Worm (Caenorhabditis elegans) whole organism, L4/young adult: ENCODE measurements around the gene lex-1.

Source experiments
- W03F9.2 ChIP-seq: fragments of 150-350 bp; optimal IDR thresholded peaks from 2 replicates; lab custom pipeline; 2014; ENCODE audit warnings: missing biosample characterization, missing genetic modification characterization
- dao-5 ChIP-seq: sonication (generic microtip); optimal IDR thresholded peaks from 2 replicates; lab custom pipeline; 2016; ENCODE audit warnings: missing genotype, missing genetic modification characterization, moderate library complexity, missing compliant biosample characterization
- him-1 ChIP-seq: sonication (generic microtip); optimal IDR thresholded peaks from 2 replicates; lab custom pipeline; 2016; ENCODE audit warnings: missing genotype, missing genetic modification reagents, missing genetic modification characterization, missing compliant biosample characterization

lex-1 gene

DNA sequence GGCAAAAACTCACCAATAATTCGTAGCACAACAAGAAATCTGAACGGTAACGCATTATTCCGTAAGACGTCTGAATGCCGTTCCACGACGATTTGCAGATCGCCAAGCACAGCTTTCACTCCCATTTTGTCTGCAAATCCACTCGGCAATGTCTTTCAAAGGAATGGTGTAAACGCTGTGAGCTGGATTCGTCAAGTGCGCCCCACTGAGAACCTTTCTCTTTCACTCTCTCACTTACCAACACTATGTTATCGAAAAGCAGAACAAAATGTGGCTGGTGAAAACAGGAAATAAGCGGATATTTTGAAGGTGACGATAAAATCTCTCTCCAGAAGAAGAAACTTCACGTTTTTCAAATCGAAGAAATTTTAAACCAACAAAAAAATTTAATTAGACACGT is 9.6 kb downstream of the lex-1 start:
- TF ChIP-seq him-1 (tag; lab: Kevin White, UChicago) = no peak
- no peak for TF ChIP-seq dao-5 (tag; lab: Kevin White, UChicago)

DNA sequence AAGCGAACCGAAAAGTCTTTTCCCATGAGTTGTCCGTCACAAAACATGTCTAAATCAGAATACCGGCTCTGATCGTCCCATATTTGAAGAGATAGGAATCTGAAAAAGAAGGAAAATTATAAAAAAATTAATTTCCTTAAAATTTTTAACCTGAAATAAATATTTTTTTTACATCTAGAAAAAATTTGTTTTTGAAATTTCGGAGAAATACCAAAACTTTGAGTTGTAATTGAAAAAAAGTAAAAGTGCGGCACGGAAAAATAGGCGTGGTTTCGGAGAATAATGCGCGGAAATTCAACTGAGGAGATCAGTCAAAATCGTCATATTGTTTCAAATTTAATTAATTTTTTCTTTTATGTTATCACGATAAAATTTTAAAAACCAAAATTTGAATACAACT is 10.3 kb downstream of the lex-1 start, which contains the start of gene F11A10.6:
Gene F11A10.6 (minus strand): TSS at position 101 of the 400 bp plus-strand sequence.
- TF ChIP-seq him-1 (tag; lab: Kevin White, UChicago) (no peak), W03F9.2 (tag; lab: Kevin White, UChicago) (no peak), dao-5 (tag; lab: Kevin White, UChicago) (no peak)

DNA sequence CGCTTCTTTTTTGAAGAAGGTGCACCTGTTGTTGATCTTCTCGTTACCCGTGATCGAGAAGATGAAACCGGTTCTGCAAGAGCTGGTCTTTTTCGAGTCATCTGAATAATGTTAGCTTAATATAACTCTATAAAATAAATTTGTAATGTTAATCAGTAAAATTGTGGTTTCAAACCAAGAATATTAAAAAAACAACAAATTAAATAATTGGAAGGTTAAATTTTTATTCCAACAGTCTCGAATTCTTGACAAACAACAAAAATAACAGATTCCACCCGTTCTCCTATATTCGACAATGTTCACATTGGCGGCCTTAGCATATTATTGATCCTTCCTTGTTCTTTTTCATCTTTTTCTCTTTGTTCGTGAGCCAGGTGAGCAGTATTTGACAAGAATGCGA is 12.8 kb downstream of the lex-1 start, which contains the start of gene mig-32:
Gene mig-32 (minus strand): TSS at position 101 of the 400 bp plus-strand sequence.
- TF ChIP-seq W03F9.2 (tag; lab: Kevin White, UChicago) (no peak), him-1 (tag; lab: Kevin White, UChicago) (no peak), dao-5 (tag; lab: Kevin White, UChicago) (no peak)

DNA sequence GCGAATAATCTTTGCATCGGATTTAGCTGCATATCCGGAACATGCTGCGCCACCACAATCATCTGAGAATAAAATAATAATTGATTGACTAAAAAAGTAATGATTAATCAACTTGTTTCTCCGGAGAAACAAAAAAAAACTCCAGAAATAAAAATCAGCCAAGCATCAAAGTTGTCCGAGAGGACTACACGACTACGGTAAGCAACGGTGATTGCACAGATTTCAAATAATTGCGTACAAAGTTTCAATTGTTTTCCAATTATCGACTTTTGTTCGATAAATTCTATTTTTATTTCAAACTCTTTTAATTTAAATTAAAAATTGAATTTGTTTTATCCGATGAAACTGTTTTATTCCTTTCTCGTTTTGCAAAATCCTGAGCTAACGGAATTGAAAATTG is 14.1 kb downstream of the lex-1 start, which contains the start of gene cpsf-4:
Gene cpsf-4 (minus strand): TSS at position 62 of the 400 bp plus-strand sequence.
- TF ChIP-seq him-1 (tag; lab: Kevin White, UChicago) = no peak
- no peak for TF ChIP-seq dao-5 (tag; lab: Kevin White, UChicago)
- no peak for TF ChIP-seq W03F9.2 (tag; lab: Kevin White, UChicago)

DNA sequence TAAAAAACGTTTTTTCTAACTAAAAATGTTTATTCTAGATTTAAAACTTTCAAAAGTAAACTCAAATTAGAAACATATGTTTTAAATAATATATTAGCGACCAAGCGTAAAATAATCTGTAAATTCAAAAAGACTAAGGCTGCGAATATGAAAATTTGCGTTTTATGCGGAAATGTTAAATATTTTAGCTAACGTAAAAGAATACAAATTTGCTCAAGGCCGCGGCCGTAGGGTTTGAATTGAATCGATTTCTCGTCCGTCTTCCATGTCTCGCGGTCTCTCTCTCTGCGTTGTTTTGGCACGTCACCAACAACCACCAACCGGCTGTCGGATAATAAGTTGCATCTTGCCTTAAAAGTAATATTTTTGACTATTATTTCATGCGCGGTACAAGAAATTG is 14.5 kb downstream of the lex-1 start, which contains the start of gene F11A10.5:
Gene F11A10.5 (plus strand): TSS at position 301 of the 400 bp plus-strand sequence.
- TF ChIP-seq him-1 (tag; lab: Kevin White, UChicago) = no peak

DNA sequence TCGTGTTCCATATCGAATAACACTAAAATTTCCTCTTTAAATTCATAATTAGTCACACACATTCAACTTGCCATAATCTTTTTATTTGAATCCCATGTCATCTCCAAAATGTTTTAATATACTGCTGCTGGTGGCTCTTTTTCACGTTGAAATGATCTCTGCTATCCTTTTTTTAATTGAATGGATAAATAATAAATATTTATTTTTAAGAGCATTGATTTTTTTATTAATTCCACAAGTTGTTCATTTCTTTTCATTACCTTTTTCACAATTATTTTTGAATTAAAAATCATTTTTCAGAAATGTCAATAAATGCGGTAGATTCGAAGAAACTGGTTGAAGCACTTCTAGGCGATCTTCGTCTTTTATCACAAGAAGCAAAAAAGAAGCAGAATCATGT is 17.2 kb downstream of the lex-1 start, which contains the start of gene mon-2:
Gene mon-2 (plus strand): TSS at position 301 of the 400 bp plus-strand sequence.
- no peak for TF ChIP-seq him-1 (tag; lab: Kevin White, UChicago)

DNA sequence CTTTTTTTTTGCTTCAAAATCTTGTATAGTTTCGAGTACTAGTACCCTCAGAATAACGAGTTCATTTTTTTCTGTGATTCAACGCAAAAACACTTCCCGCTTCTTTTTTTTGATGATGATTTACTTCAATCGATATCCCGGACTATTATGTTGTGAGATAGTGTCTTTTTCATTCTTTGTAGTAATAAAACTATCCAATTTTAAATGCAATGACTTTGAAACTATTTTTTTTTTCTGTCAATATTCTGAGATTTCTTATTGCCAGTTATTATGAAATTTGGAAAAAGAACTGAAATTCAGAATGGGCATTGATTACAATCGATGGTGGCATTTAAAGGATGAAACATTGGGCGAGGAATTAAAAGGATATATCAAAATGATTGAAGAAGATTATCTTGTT is 26.3 kb downstream of the lex-1 start, which contains the start of gene M18.3:
Gene M18.3 (plus strand): TSS at position 301 of the 400 bp plus-strand sequence.
- TF ChIP-seq him-1 (tag; lab: Kevin White, UChicago) (no peak), W03F9.2 (tag; lab: Kevin White, UChicago) (no peak), dao-5 (tag; lab: Kevin White, UChicago) (no peak)

DNA sequence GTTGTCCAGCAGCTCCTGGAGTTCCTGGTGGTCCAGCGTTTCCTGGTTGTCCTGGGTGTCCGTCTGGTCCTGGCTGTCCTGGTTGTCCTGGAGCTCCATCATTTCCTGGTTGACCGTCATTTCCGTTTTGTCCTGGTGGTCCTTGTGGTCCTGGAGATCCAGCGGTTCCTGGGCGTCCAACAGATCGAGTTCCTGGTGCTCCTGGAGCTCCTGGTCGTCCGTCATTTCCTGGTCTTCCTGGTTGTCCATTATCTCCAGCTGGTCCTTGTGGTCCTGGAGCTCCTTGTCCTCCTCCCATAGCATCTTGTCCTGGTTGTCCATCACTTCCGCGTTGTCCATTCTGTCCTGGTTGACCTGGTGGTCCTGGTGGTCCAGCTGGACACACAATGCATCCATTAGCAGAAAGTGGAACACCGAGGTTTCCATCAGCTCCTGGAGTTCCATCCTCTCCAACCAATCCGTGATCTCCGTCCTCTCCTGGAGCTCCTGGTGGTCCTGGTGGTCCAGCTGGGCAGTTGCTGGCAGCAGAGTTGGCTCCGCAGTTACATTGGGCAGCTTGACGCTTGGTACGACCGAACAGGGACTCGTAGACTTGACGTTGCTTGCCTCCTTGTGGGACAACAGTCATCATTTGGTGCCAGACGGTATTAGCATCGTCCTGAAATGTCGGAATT is 29.8 kb downstream of the lex-1 start:
- TF ChIP-seq him-1 (tag; lab: Kevin White, UChicago) (no peak), dao-5 (tag; lab: Kevin White, UChicago) (no peak), W03F9.2 (tag; lab: Kevin White, UChicago) (no peak)

DNA sequence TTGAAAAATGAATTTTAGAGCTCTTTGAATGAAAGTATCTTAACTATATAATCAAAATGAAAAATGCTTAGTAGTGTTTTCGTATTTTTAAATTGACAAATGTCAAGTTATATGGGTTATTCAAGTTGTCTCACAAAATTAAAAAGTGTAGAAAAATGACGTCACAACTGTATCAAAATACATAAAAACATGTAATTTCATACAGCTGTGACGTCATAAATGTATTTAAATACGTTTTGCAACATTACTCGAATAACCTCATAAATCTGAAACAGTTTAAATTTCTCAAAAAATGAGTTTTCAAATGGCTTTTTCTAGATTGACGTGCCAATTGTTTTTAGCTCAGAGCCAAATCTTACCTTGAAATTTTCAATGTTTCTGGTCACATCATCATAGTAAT is 30.5 kb downstream of the lex-1 start:
- TF ChIP-seq W03F9.2 (tag; lab: Kevin White, UChicago) = no peak
- TF ChIP-seq dao-5 (tag; lab: Kevin White, UChicago) = no peak
- no peak for TF ChIP-seq him-1 (tag; lab: Kevin White, UChicago)

DNA sequence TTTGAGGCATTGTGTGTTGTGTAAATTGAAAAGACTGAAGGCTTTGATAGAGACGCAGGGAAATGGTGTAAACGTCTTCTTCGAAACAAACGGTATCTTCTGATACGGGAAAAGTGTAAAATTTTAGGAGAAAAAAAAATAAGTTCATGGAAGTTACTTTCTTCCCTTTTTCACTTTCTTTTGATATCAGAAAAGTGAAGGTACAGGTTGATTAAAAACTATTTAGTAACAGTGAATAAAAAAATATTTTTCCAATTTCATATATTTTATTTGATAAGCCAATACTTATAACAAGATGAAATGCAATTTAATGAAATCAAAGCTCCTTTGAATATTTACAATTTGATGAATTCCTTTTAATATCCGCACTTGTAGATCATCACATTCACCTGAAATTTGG is 31.1 kb downstream of the lex-1 start, which contains the start of gene col-129:
Gene col-129 (minus strand): TSS at position 101 of the 400 bp plus-strand sequence.
- TF ChIP-seq him-1 (tag; lab: Kevin White, UChicago) (no peak), W03F9.2 (tag; lab: Kevin White, UChicago) (no peak), dao-5 (tag; lab: Kevin White, UChicago) (no peak)

DNA sequence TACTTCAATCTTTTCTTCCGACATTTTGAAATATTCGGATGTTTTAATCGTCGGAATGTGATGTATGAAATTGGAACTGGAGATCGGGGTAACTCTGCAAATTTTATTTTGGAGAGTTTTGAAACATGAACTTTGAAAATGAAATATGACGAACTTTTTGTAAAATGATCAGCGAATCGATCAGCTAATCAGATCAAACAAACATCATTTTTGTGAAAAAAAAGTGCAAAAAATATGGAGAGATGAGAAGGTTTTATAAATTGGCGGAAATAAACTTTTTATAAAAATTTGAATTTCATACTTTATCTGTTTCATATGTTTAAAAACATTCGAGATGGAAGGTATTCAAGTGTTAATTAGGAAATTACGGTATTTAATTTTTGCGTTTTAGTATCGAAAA is 32.2 kb downstream of the lex-1 start, which contains the start of gene dlc-2:
Gene dlc-2 (minus strand): TSS at position 101 of the 400 bp plus-strand sequence.
- no peak for TF ChIP-seq dao-5 (tag; lab: Kevin White, UChicago)
- no peak for TF ChIP-seq him-1 (tag; lab: Kevin White, UChicago)
- no peak for TF ChIP-seq W03F9.2 (tag; lab: Kevin White, UChicago)

DNA sequence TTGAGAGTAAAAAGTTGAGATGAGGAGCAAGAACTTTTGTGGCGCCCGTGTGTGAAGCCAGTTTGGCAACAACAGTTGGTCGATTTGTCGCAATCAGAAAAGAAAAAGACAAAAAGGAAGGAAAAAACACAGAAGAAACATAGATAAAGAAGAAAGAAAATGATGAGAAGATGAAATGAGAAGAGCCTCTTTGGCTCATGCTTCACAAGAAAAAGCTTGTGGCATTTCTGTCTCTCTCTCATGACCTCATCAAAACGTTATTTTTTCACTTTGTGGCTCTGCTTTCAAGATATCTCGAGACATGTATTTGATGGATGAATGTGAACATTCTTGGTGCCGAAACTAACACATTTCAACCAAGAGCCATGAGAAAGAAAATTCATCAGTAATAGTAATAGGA is 33.8 kb downstream of the lex-1 start:
- TF ChIP-seq him-1 (tag; lab: Kevin White, UChicago) (no peak), dao-5 (tag; lab: Kevin White, UChicago) (no peak), W03F9.2 (tag; lab: Kevin White, UChicago) (no peak)

DNA sequence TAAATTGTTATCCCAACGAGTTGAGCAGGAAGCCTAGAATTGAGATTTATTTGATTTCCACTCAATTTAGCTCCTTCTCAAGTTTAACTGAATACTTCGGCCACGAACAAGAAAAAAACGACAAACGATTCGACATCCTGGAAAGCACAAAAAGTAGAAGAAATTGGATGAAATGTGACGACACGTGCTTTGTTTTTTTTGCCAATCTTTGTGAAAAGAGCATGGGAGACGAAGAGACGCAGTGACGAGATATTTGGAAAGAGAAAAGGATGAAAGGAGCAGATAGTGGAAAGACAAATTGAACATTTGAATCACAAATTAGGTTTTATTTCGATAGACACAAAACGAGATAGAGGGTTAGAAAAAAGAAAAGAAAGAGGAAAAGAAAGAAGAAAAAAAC is 35.2 kb downstream of the lex-1 start:
- TF ChIP-seq him-1 (tag; lab: Kevin White, UChicago) (no peak), dao-5 (tag; lab: Kevin White, UChicago) (no peak), W03F9.2 (tag; lab: Kevin White, UChicago) (no peak)

DNA sequence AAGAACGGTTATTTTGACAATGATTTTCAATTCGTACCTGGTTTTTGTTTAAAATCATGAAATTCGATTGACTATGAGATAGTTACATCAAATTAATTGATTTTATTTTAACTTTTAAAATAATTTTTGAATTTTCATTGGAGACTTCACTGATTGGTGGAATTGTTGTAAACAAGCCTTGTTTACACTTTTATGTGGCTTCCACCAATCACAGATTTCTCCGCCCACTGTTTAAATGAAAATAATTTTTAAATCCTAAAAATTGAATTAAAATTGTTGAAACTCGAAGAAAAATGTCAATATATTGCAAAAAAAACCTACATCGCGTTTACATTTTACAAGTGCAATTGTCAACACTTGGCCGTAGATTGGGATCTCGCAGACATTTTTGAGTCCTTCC is 41.3 kb downstream of the lex-1 start:
- TF ChIP-seq W03F9.2 (tag; lab: Kevin White, UChicago) (no peak), dao-5 (tag; lab: Kevin White, UChicago) (no peak), him-1 (tag; lab: Kevin White, UChicago) (no peak)
